Worm (Caenorhabditis elegans) whole organism, L2 larva: ENCODE results near the gene pqn-65.

Experiments used
- C34F6.9 ChIP-seq: fragments of 150-350 bp; optimal IDR thresholded peaks from 2 replicates; lab custom pipeline; 2014; ENCODE audit warnings: missing biosample characterization, missing genetic modification characterization
- F13H6.1 ChIP-seq: sonication (generic microtip); optimal IDR thresholded peaks from 2 replicates; lab custom pipeline; 2016; ENCODE audit warnings: missing genetic modification characterization, missing compliant biosample characterization
- aly-2 ChIP-seq: fragments of 150-350 bp; optimal IDR thresholded peaks from 2 replicates; lab custom pipeline; 2014; ENCODE audit warnings: missing biosample characterization, missing genetic modification characterization
- blmp-1 ChIP-seq: sonication (generic microtip); optimal IDR thresholded peaks from 2 replicates; lab custom pipeline; 2017; ENCODE audit warnings: missing genetic modification characterization, mild to moderate bottlenecking, missing compliant biosample characterization, antibody characterized with exemption, moderate library complexity; ENCODE audit not compliant: insufficient read depth
- ceh-16 ChIP-seq: fragments of 150-350 bp; optimal IDR thresholded peaks from 2 replicates; lab custom pipeline; 2014; ENCODE audit warnings: missing biosample characterization, missing genetic modification characterization
- ceh-82 ChIP-seq: fragments of 150-350 bp; optimal IDR thresholded peaks from 2 replicates; lab custom pipeline; 2014; ENCODE audit warnings: missing biosample characterization, missing genetic modification characterization
- crh-2 ChIP-seq: sonication (generic microtip); optimal IDR thresholded peaks from 2 replicates; lab custom pipeline; 2017; ENCODE audit warnings: missing biosample characterization, missing genetic modification characterization
- dmd-4 ChIP-seq: sonication (generic microtip); optimal IDR thresholded peaks from 2 replicates; lab custom pipeline; 2017; ENCODE audit warnings: missing biosample characterization, missing genetic modification characterization
- fos-1 ChIP-seq: fragments of 150-350 bp; optimal IDR thresholded peaks from 2 replicates; lab custom pipeline; 2014; ENCODE audit warnings: missing biosample characterization, missing genetic modification characterization
- lin-11 ChIP-seq: fragments of 150-350 bp; sonication (generic microtip); optimal IDR thresholded peaks from 2 replicates; lab custom pipeline; 2014; ENCODE audit warnings: missing biosample characterization, missing genetic modification characterization, inconsistent platforms, mixed read lengths
- lin-13 ChIP-seq: fragments of 150-350 bp; optimal IDR thresholded peaks from 2 replicates; lab custom pipeline; 2014; ENCODE audit warnings: missing biosample characterization, missing genetic modification reagents, missing genetic modification characterization
- lin-39 ChIP-seq: fragments of 150-350 bp; optimal IDR thresholded peaks from 2 replicates; lab custom pipeline; 2014; ENCODE audit warnings: missing biosample characterization, missing genetic modification reagents, missing genetic modification characterization
- lsy-2 ChIP-seq, 2 experiments: fragments of 150-350 bp in 1 of 2; sonication (generic microtip) in 1 of 2; optimal IDR thresholded peaks; 2 replicates each; lab custom pipeline; 2014 to 2017; ENCODE audit warnings: missing biosample characterization in 2 of 2, missing genetic modification characterization in 2 of 2
- mab-5 ChIP-seq: fragments of 150-350 bp; optimal IDR thresholded peaks from 2 replicates; lab custom pipeline; 2014; ENCODE audit warnings: missing biosample characterization, missing genetic modification characterization
- mdl-1 ChIP-seq, 2 experiments: fragments of 150-350 bp in 1 of 2; sonication (generic microtip) in 1 of 2; optimal IDR thresholded peaks; 2 replicates each; lab custom pipeline; 2017; ENCODE audit warnings: missing biosample characterization in 2 of 2, missing genetic modification characterization in 2 of 2
- nhr-10 ChIP-seq: sonication (generic microtip); optimal IDR thresholded peaks from 2 replicates; lab custom pipeline; 2017; ENCODE audit warnings: missing biosample characterization, missing genetic modification characterization
- nhr-11 ChIP-seq: fragments of 150-350 bp; optimal IDR thresholded peaks from 2 replicates; lab custom pipeline; 2014; ENCODE audit warnings: missing biosample characterization, missing genetic modification characterization
- nhr-12 ChIP-seq: fragments of 150-350 bp; optimal IDR thresholded peaks from 2 replicates; lab custom pipeline; 2014; ENCODE audit warnings: missing biosample characterization, missing genetic modification characterization
- nhr-129 ChIP-seq: fragments of 150-350 bp; optimal IDR thresholded peaks from 2 replicates; lab custom pipeline; 2014; ENCODE audit warnings: missing biosample characterization, missing genetic modification characterization
- nhr-23 ChIP-seq: fragments of 150-350 bp; optimal IDR thresholded peaks from 2 replicates; lab custom pipeline; 2014; ENCODE audit warnings: missing biosample characterization, missing genetic modification reagents, missing genetic modification characterization
- nhr-237 ChIP-seq: fragments of 150-350 bp; optimal IDR thresholded peaks from 2 replicates; lab custom pipeline; 2014; ENCODE audit warnings: missing biosample characterization, missing genetic modification characterization
- nhr-6 ChIP-seq: fragments of 150-350 bp; optimal IDR thresholded peaks from 2 replicates; lab custom pipeline; 2014; ENCODE audit warnings: missing biosample characterization, missing genetic modification characterization
- nhr-77 ChIP-seq: fragments of 150-350 bp; optimal IDR thresholded peaks from 2 replicates; lab custom pipeline; 2014; ENCODE audit warnings: missing biosample characterization, missing genetic modification characterization
- sem-4 ChIP-seq: fragments of 150-350 bp; optimal IDR thresholded peaks from 2 replicates; lab custom pipeline; 2014; ENCODE audit warnings: missing biosample characterization, missing genetic modification reagents, missing genetic modification characterization
- skn-1 ChIP-seq: sonication (generic microtip); optimal IDR thresholded peaks from 2 replicates; lab custom pipeline; 2017; ENCODE audit warnings: missing biosample characterization, missing genetic modification characterization
- sma-3 ChIP-seq: sonication (generic microtip); optimal IDR thresholded peaks from 2 replicates; lab custom pipeline; 2016; ENCODE audit warnings: missing genetic modification reagents, missing genetic modification characterization, missing compliant biosample characterization
- sma-9 ChIP-seq, 2 experiments: fragments of 150-350 bp in 1 of 2; sonication (generic microtip) in 1 of 2; optimal IDR thresholded peaks; 2 replicates each; lab custom pipeline; 2014 to 2016; ENCODE audit warnings: missing genetic modification characterization in 2 of 2, mild to moderate bottlenecking in 1 of 2, missing biosample characterization in 1 of 2, missing compliant biosample characterization in 1 of 2, missing genetic modification reagents in 1 of 2, moderate library complexity in 1 of 2
- unc-39 ChIP-seq: fragments of 150-350 bp; optimal IDR thresholded peaks from 2 replicates; lab custom pipeline; 2014; ENCODE audit warnings: missing biosample characterization, missing genetic modification characterization
- unc-55 ChIP-seq: fragments of 150-350 bp; sonication (generic microtip); optimal IDR thresholded peaks from 3 replicates; lab custom pipeline; 2014; ENCODE audit warnings: missing biosample characterization, missing genetic modification reagents, missing genetic modification characterization
- ztf-1 ChIP-seq: fragments of 200-800 bp; sonication (Bioruptor generic); conservative IDR thresholded peaks from 2 replicates; pipeline ENCODE4 v1.3.6; 2022; ENCODE audit warnings: missing genetic modification characterization, missing compliant biosample characterization
- ztf-4 ChIP-seq: fragments of 150-350 bp; optimal IDR thresholded peaks from 2 replicates; lab custom pipeline; 2014; ENCODE audit warnings: missing biosample characterization, missing genetic modification characterization

pqn-65 gene

DNA sequence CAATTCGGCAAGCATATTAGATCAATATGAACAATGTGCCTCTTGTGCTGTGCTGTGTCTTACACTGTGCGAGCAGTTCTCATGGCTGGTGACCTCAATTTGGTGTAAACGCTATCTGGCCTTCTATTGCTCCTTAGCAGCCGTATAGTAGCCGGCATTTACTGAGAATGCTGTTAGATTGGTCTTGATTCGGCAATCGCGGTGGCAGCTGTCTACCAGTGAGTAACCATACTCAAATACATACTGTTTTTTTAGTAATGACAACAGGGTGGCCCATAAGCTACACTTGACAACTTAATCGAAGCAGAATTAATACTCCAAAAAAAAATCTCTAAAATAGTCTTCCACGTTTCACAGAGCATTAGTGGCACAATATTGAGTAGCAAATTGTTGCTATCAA, 27.7 kb upstream of the pqn-65 start, which contains the start of gene C46C11.4:
Gene C46C11.4 (minus strand): TSS at position 101 of the 400 bp plus-strand sequence.
- TF ChIP-seq nhr-11 (no peak), sma-3 (no peak), unc-39 (tag; lab: Kevin White, UChicago) (no peak), nhr-10 (tag; lab: Kevin White, UChicago) (no peak), ceh-16 (tag; lab: Kevin White, UChicago) (no peak), skn-1 (tag; lab: Kevin White, UChicago) (no peak), lin-11 (no peak), nhr-6 (tag; lab: Kevin White, UChicago) (no peak), sem-4 (tag; lab: Kevin White, UChicago) (no peak)
- TF ChIP-seq, all 48 proteins: peak for 0

DNA sequence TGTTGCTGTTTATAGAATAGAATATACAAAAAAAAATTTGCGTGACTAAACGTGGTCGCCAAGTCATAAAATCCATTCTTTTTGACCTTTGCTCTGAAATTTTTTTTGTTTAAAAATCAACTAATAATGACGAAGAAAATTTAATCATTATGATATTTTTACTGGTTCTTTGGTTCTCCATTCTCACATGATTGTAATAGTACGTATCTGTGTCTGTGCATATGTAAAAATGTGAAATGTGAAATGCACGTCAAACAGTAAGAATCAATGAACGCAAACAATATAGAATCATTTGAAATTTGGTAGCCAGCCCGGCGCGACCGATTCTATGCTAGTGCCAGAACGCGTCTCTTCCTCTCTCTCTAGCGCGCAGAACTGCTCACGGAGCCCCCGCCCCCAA, 17.4 kb upstream of the pqn-65 start, which contains the start of gene hosl-1:
Gene hosl-1 (plus strand): TSS at position 301 of the 400 bp plus-strand sequence.
- no peak for TF ChIP-seq lin-39
- TF ChIP-seq ceh-82: no peak

DNA sequence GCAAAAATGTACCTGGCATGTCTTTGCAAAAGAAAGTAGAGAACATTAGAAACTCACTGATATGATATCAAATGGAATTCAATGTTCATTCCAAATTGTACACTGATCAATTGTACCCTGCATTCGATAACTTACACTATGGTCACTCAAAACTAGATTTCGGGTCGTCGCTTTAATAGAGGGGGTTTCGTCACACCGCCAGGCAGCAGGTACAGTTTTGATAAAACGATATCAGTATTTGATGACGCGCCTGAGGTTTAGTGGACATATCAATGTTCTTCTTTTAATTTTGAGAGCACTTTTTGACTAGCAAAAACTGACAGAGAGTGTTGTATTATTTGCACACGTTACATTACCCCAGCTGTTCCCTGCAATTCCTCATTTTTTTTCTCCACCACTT, 16.7 kb upstream of the pqn-65 start:
- no peak for TF ChIP-seq blmp-1 (tag; lab: Kevin White, UChicago)
- peak; percentile 47 for TF ChIP-seq fos-1 (tag; lab: Kevin White, UChicago)
- TF ChIP-seq sma-9 (GFP tag; optimal IDR thresholded peaks at IDR 0.05; lab: Kevin White, UChicago): peak; percentile 29
- TF ChIP-seq sma-9 (tag; optimal IDR thresholded peaks at IDR 0.05; lab: Kevin White, UChicago): no peak

DNA sequence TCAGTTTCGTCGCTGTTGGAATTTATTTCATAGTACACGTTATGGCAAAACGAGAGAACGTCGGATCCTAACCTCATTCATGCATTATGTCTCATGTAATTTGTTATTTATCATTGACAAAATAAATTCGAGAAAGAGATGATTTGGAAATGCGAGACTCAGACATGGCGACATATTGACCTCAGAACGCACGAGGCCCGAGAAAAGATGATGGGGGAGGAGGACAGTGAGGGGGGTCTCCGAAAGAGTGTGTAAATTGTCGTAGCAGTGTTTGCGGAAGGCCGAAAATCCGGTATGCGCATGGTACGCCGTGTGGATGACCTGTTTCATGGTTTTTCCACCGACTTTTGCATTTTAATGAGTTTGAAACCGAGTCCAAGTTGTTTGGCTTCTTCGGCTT, 16.2 kb upstream of the pqn-65 start:
- TF ChIP-seq nhr-6 (tag; lab: Kevin White, UChicago) (no peak), nhr-129 (tag; lab: Kevin White, UChicago) (peak; percentile 57), mab-5 (tag; lab: Kevin White, UChicago) (no peak), ztf-1 (GFP tag; lab: Robert Waterston, UW) (no peak), nhr-23 (tag; lab: Kevin White, UChicago) (no peak), lsy-2 (tag; optimal IDR thresholded peaks at IDR 0.05; lab: Kevin White, UChicago) (peak; percentile 28 to 54), F13H6.1 (tag; lab: Kevin White, UChicago) (peak; percentile 64), mdl-1 (tag; optimal IDR thresholded peaks at IDR 0.05; lab: Kevin White, UChicago) (peak in 1 of 2 experiments; percentile 55), unc-39 (tag; lab: Kevin White, UChicago) (no peak), lin-13 (GFP tag; lab: Kevin White, UChicago) (peak; percentile 16), ztf-4 (tag; lab: Kevin White, UChicago) (no peak), nhr-237 (no peak), sma-9 (GFP tag; optimal IDR thresholded peaks at IDR 0.05; lab: Kevin White, UChicago) (peak; percentile 66), sma-9 (tag; optimal IDR thresholded peaks at IDR 0.05; lab: Kevin White, UChicago) (no peak), unc-55 (GFP tag; lab: Kevin White, UChicago) (peak; percentile 43), C34F6.9 (tag; lab: Kevin White, UChicago) (peak; percentile 68), lin-11 (peak; percentile 43), nhr-11 (no peak)

DNA sequence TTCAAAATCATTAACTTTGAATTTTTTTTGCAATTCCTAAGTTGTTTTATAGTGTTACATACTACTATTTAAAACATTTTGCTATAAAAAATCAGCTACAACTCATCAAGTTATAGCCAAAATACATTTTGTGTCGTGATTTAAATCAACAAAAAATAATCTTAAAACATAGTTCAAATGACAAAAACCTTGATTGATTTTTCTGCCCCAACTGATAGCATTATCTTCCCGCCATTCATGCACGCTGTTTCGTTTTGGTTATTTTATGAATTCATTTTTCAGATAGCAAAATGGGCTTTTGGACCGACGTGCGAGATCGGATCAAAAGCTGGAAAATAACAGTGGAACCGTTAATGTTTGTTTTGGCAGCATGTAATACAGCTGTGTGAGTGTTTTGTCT, 12.7 kb upstream of the pqn-65 start, which contains the start of gene slcr-46.1:
Gene slcr-46.1 (plus strand): TSS at position 274 of the 400 bp plus-strand sequence.
- TF ChIP-seq nhr-237: no peak
- peak; percentile 68 for TF ChIP-seq fos-1 (tag; lab: Kevin White, UChicago)

DNA sequence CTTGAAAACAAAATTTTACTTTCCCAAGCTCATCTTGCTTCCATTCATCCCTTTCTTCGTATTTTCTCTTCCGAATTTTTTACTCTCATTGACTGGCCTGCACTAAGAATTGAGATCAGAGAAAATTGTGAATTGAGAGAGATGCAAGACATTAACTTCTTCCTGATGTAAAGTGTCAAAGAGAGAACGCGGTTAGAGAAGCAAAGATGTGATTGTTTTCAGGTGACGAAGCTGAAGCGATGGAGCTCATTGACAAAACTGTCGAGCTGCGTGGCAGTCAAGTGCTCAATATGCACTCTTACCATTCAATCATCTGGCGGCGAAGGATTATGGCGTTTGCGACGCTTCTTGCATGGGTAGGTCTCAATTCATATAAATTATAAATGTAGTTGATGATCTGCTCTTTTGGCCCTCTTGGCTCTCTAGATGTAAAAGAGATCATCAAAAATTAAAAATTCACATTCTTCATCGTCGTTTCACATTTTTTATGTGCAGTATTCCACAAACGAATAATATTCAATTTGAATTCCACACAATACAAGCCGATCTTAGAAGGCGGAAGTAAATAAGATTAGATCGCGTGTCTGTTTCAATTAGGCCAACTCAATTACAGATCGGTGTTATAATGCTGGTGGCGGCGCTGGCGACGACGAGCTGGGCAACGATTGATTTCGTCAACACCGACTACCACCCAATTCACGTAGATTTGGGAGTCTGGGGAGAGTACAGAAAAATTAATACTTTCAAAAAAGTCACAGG, 9.6 kb upstream of the pqn-65 start:
- TF ChIP-seq aly-2 (tag; lab: Kevin White, UChicago) (no peak), C34F6.9 (tag; lab: Kevin White, UChicago) (peak; percentile 23), dmd-4 (no peak), nhr-12 (no peak), nhr-77 (tag; lab: Kevin White, UChicago) (no peak), crh-2 (peak; percentile 2)
